Fruit fly (Drosophila melanogaster) whole organism, embryonic: ENCODE measurements around the gene CG44001.

Source experiments
- Aef1 ChIP-seq: fragments of 200-800 bp; sonication (Bioruptor generic); IDR thresholded peaks from 3 replicates; pipeline ENCODE4 v1.3.6; 2022; ENCODE audit warnings: missing biosample characterization, missing genetic modification characterization
- CG10654 ChIP-seq: fragments of 200-800 bp; sonication (Bioruptor generic); optimal IDR thresholded peaks from 2 replicates; lab custom pipeline; 2016; ENCODE audit warnings: missing biosample characterization, missing genetic modification characterization
- CG11456 ChIP-seq: fragments of 200-800 bp; sonication (Bioruptor generic); IDR thresholded peaks from 3 replicates; pipeline ENCODE4 v1.3.6; 2022; ENCODE audit warnings: missing biosample characterization, missing genetic modification characterization
- CG11696 ChIP-seq: fragments of 200-800 bp; sonication (Bioruptor generic); IDR thresholded peaks from 2 replicates; pipeline ENCODE4 v1.3.6; 2022; ENCODE audit warnings: missing biosample characterization, missing genetic modification characterization
- CG13894 ChIP-seq: fragments of 200-800 bp; sonication (Bioruptor generic); optimal IDR thresholded peaks from 3 replicates; lab custom pipeline; 2018; ENCODE audit warnings: missing biosample characterization, mild to moderate bottlenecking, missing genetic modification characterization, moderate library complexity
- CG14050 ChIP-seq: fragments of 200-800 bp; sonication (Bioruptor generic); IDR thresholded peaks from 3 replicates; pipeline ENCODE4 v1.3.6; 2022; ENCODE audit warnings: missing biosample characterization, missing genetic modification characterization
- CG14710 ChIP-seq: fragments of 200-800 bp; sonication (Bioruptor generic); optimal IDR thresholded peaks from 3 replicates; lab custom pipeline; 2019; ENCODE audit warnings: missing biosample characterization, mild to moderate bottlenecking, missing genetic modification characterization, moderate library complexity
- CG14965 ChIP-seq: fragments of 200-800 bp; sonication (Bioruptor generic); optimal IDR thresholded peaks from 2 replicates; lab custom pipeline; 2016; ENCODE audit warnings: missing biosample characterization, missing genetic modification characterization, borderline replicate concordance
- CG17612 ChIP-seq: fragments of 200-800 bp; sonication (Bioruptor generic); IDR thresholded peaks from 2 replicates; pipeline ENCODE4 v1.3.6; 2022; ENCODE audit warnings: missing biosample characterization, missing genetic modification characterization
- CG18599 ChIP-seq: fragments of 200-800 bp; sonication (Bioruptor generic); optimal IDR thresholded peaks from 3 replicates; lab custom pipeline; 2017; ENCODE audit warnings: missing biosample characterization, missing genetic modification characterization, mild to moderate bottlenecking, moderate library complexity, missing genetic modification reagents
- CG2116 ChIP-seq: fragments of 200-800 bp; sonication (Bioruptor generic); optimal IDR thresholded peaks from 3 replicates; lab custom pipeline; 2018; ENCODE audit warnings: missing biosample characterization, mild to moderate bottlenecking, missing genetic modification characterization
- CG31388 ChIP-seq: fragments of 200-800 bp; sonication (Bioruptor generic); optimal IDR thresholded peaks from 2 replicates; lab custom pipeline; 2016; ENCODE audit warnings: missing biosample characterization, missing genetic modification characterization
- CG4328 ChIP-seq: fragments of 200-800 bp; sonication (Bioruptor generic); optimal IDR thresholded peaks from 3 replicates; lab custom pipeline; 2017; ENCODE audit warnings: missing biosample characterization, missing genetic modification reagents, missing genetic modification characterization
- CG6272 ChIP-seq: fragments of 200-800 bp; sonication (Bioruptor generic); IDR thresholded peaks from 2 replicates; pipeline ENCODE4 v1.3.6; 2022; ENCODE audit warnings: missing biosample characterization, missing genetic modification characterization
- CG6689 ChIP-seq: fragments of 200-800 bp; sonication (Bioruptor generic); IDR thresholded peaks from 2 replicates; pipeline ENCODE4 v1.3.6; 2022; ENCODE audit warnings: missing biosample characterization, missing genetic modification characterization
- CG8924 ChIP-seq: fragments of 200-800 bp; optimal IDR thresholded peaks from 3 replicates; lab custom pipeline; 2019; ENCODE audit warnings: missing biosample characterization, mild to moderate bottlenecking, missing genetic modification characterization, moderate library complexity
- CG9609 ChIP-seq: fragments of 200-800 bp; sonication (Bioruptor generic); optimal IDR thresholded peaks from 3 replicates; lab custom pipeline; 2016; ENCODE audit warnings: missing biosample characterization, missing genetic modification characterization
- CG9817 ChIP-seq: fragments of 200-800 bp; sonication (Bioruptor generic); optimal IDR thresholded peaks from 2 replicates; lab custom pipeline; 2018; ENCODE audit warnings: missing biosample characterization, mild to moderate bottlenecking, missing genetic modification characterization, moderate library complexity
- D ChIP-seq, 2 experiments: fragments of 200-800 bp in 1 of 2; fragments of >200 bp in 1 of 2; sonication (Bioruptor generic) in 1 of 2; optimal IDR thresholded peaks; 2 replicates in 1 of 2; 3 replicates in 1 of 2; lab custom pipeline; 2017; ENCODE audit warnings: mild to moderate bottlenecking in 1 of 2, missing biosample characterization in 1 of 2, missing genetic modification characterization in 1 of 2, missing genetic modification reagents in 1 of 2
- D19B ChIP-seq: fragments of 200-800 bp; sonication (Bioruptor generic); optimal IDR thresholded peaks from 2 replicates; lab custom pipeline; 2017; ENCODE audit warnings: missing biosample characterization, mild to moderate bottlenecking, missing genetic modification characterization
- Deaf1 ChIP-seq: fragments of 200-800 bp; optimal IDR thresholded peaks from 3 replicates; lab custom pipeline; 2019; ENCODE audit warnings: missing biosample characterization, mild to moderate bottlenecking, missing genetic modification characterization, moderate library complexity
- HHEX ChIP-seq: fragments of 200-800 bp; sonication (Bioruptor generic); optimal IDR thresholded peaks from 3 replicates; lab custom pipeline; 2017; ENCODE audit warnings: missing biosample characterization, mild to moderate bottlenecking, missing genetic modification characterization, missing genetic modification reagents
- HLH3B ChIP-seq: fragments of 200-800 bp; sonication (Bioruptor generic); IDR thresholded peaks from 2 replicates; pipeline ENCODE4 v1.3.6; 2022; ENCODE audit warnings: missing biosample characterization, missing genetic modification characterization
- HLH54F ChIP-seq: fragments of 200-800 bp; sonication (Bioruptor generic); optimal IDR thresholded peaks from 3 replicates; lab custom pipeline; 2016; ENCODE audit warnings: missing biosample characterization, missing genetic modification characterization
- Hmx ChIP-seq: fragments of 200-800 bp; sonication (Bioruptor generic); optimal IDR thresholded peaks from 2 replicates; lab custom pipeline; 2016; ENCODE audit warnings: missing biosample characterization, missing genetic modification characterization
- Lhr ChIP-seq: fragments of 200-800 bp; sonication (Bioruptor generic); optimal IDR thresholded peaks from 3 replicates; lab custom pipeline; 2017; ENCODE audit warnings: mild to moderate bottlenecking, missing biosample characterization, missing genetic modification reagents, missing genetic modification characterization
- MTF-1 ChIP-seq: fragments of 200-800 bp; sonication (Bioruptor generic); optimal IDR thresholded peaks from 2 replicates; lab custom pipeline; 2018; ENCODE audit warnings: missing biosample characterization, mild to moderate bottlenecking, missing genetic modification characterization, borderline replicate concordance
- Med ChIP-seq: fragments of 200-800 bp; sonication (Bioruptor generic); peaks from one replicate; lab custom pipeline; 2016; ENCODE audit warnings: missing biosample characterization, missing genetic modification characterization, mild to moderate bottlenecking, inconsistent platforms, moderate library complexity
- Myb ChIP-seq: fragments of 200-800 bp; sonication (Bioruptor generic); optimal IDR thresholded peaks from 2 replicates; lab custom pipeline; 2016; ENCODE audit warnings: missing biosample characterization, missing genetic modification characterization
- Oli ChIP-seq: fragments of 200-800 bp; sonication (Bioruptor generic); optimal IDR thresholded peaks from 2 replicates; lab custom pipeline; 2018; ENCODE audit warnings: missing biosample characterization, mild to moderate bottlenecking, missing genetic modification characterization, moderate library complexity
- Scr ChIP-seq: fragments of 200-800 bp; sonication (Bioruptor generic); IDR thresholded peaks from 2 replicates; pipeline ENCODE4 v1.3.6; 2022; ENCODE audit warnings: missing biosample characterization, missing genetic modification characterization; ENCODE audit not compliant: partially characterized antibody
- Sox100B ChIP-seq: fragments of 200-800 bp; sonication (Bioruptor generic); optimal IDR thresholded peaks from 3 replicates; lab custom pipeline; 2018; ENCODE audit warnings: missing biosample characterization, mild to moderate bottlenecking, missing genetic modification characterization
- Xbp1 ChIP-seq: fragments of 200-800 bp; sonication (Bioruptor generic); optimal IDR thresholded peaks from 3 replicates; lab custom pipeline; 2016; ENCODE audit warnings: missing biosample characterization, mild to moderate bottlenecking, missing genetic modification characterization
- bbx ChIP-seq: fragments of 200-800 bp; sonication (Bioruptor generic); IDR thresholded peaks from 2 replicates; pipeline ENCODE4 v1.3.6; 2022; ENCODE audit warnings: missing biosample characterization, missing genetic modification characterization; ENCODE audit not compliant: partially characterized antibody
- eve ChIP-seq, 2 experiments: fragments of >200 bp; optimal IDR thresholded peaks; 2 replicates each; lab custom pipeline; 2017; ENCODE audit warnings: missing biosample characterization in 2 of 2, missing genetic modification characterization in 2 of 2
- gsb ChIP-seq: fragments of 200-800 bp; sonication (Bioruptor generic); IDR thresholded peaks from 2 replicates; pipeline ENCODE4 v1.3.6; 2022; ENCODE audit warnings: missing biosample characterization, missing genetic modification characterization
- her ChIP-seq: fragments of 200-800 bp; sonication (Bioruptor generic); optimal IDR thresholded peaks from 2 replicates; lab custom pipeline; 2016; ENCODE audit warnings: missing biosample characterization, missing genetic modification characterization
- jigr1 ChIP-seq: fragments of 200-800 bp; sonication (Bioruptor generic); IDR thresholded peaks from 3 replicates; pipeline ENCODE4 v1.3.6; 2022; ENCODE audit warnings: missing biosample characterization, missing genetic modification characterization
- klu ChIP-seq: fragments of 200-800 bp; sonication (Bioruptor generic); IDR thresholded peaks from 2 replicates; pipeline ENCODE4 v1.3.6; 2022; ENCODE audit warnings: missing biosample characterization, missing genetic modification characterization
- knrl ChIP-seq: fragments of 200-800 bp; sonication (Bioruptor generic); IDR thresholded peaks from 3 replicates; pipeline ENCODE4 v1.3.6; 2022; ENCODE audit warnings: missing biosample characterization, missing genetic modification characterization; ENCODE audit not compliant: partially characterized antibody
- lab ChIP-seq: fragments of 200-800 bp; sonication (Bioruptor generic); optimal IDR thresholded peaks from 3 replicates; lab custom pipeline; 2017; ENCODE audit warnings: missing biosample characterization, missing genetic modification characterization, mild to moderate bottlenecking, moderate library complexity, missing genetic modification reagents
- onecut ChIP-seq: fragments of 200-800 bp; sonication (Bioruptor generic); IDR thresholded peaks from 2 replicates; pipeline ENCODE4 v1.3.6; 2022; ENCODE audit warnings: missing biosample characterization, missing genetic modification characterization
- pb ChIP-seq: fragments of 200-800 bp; sonication (Bioruptor generic); optimal IDR thresholded peaks from 3 replicates; lab custom pipeline; 2016; ENCODE audit warnings: missing biosample characterization, missing genetic modification characterization
- pzg ChIP-seq: fragments of 200-800 bp; sonication (Bioruptor generic); optimal IDR thresholded peaks from 3 replicates; lab custom pipeline; 2018; ENCODE audit warnings: missing biosample characterization, mild to moderate bottlenecking, missing genetic modification characterization, moderate library complexity
- sc ChIP-seq, 3 experiments: fragments of >200 bp in 2 of 3; fragments of 200-800 bp in 1 of 3; sonication (Bioruptor generic) in 1 of 3; optimal IDR thresholded peaks; 2 replicates in 2 of 3; 3 replicates in 1 of 3; lab custom pipeline; 2017; ENCODE audit warnings: mild to moderate bottlenecking in 1 of 3, missing biosample characterization in 1 of 3, missing genetic modification characterization in 1 of 3, missing genetic modification reagents in 1 of 3
- stc ChIP-seq: fragments of 200-800 bp; sonication (Bioruptor generic); IDR thresholded peaks from 2 replicates; pipeline ENCODE4 v1.3.6; 2022; ENCODE audit warnings: missing biosample characterization, missing genetic modification characterization
- sug ChIP-seq: fragments of 200-800 bp; optimal IDR thresholded peaks from 2 replicates; lab custom pipeline; 2019; ENCODE audit warnings: missing biosample characterization, mild to moderate bottlenecking, missing genetic modification characterization, moderate library complexity
- tap ChIP-seq: fragments of 200-800 bp; optimal IDR thresholded peaks from 3 replicates; lab custom pipeline; 2019; ENCODE audit warnings: missing biosample characterization, mild to moderate bottlenecking, missing genetic modification characterization, moderate library complexity

CG44001 gene

dm6 chr2L:5000287-5000871, 42.7 kb upstream of the CG44001 start (continued):
- TF ChIP-seq HLH3B (GFP tag; lab: Robert Waterston, UW) (peak; percentile 84), pzg (GFP tag; lab: Kevin White, UChicago) (no peak), Scr (GFP tag; lab: Robert Waterston, UW) (no peak), Oli (peak; percentile 86), Lhr (GFP tag; lab: Kevin White, UChicago) (peak; percentile 40), jigr1 (no peak), CG13894 (peak; percentile 67), Hmx (GFP tag; lab: Kevin White, UChicago) (peak; percentile 69), CG2116 (GFP tag; lab: Kevin White, UChicago) (peak; percentile 59), CG10654 (peak; percentile 63), Sox100B (GFP tag; lab: Kevin White, UChicago) (peak; percentile 85), sc (optimal IDR thresholded peaks at IDR 0.05; lab: Kevin White, UChicago) (no peak), sc (GFP tag; optimal IDR thresholded peaks at IDR 0.05; lab: Kevin White, UChicago) (peak; percentile 67), CG9817 (tag; lab: Kevin White, UChicago) (peak; percentile 72), CG4328 (GFP tag; lab: Kevin White, UChicago) (peak; percentile 67), CG11696 (GFP tag; lab: Robert Waterston, UW) (peak; percentile 99), D19B (GFP tag; lab: Kevin White, UChicago) (peak; percentile 55), sug (tag; lab: Kevin White, UChicago) (peak; percentile 80), tap (tag; lab: Kevin White, UChicago) (peak; percentile 75), CG14050 (GFP tag; lab: Robert Waterston, UW) (peak; percentile 56), CG9609 (GFP tag; lab: Kevin White, UChicago) (peak; percentile 84), CG18599 (GFP tag; lab: Kevin White, UChicago) (peak; percentile 85), HHEX (peak; percentile 85), knrl (GFP tag; lab: Robert Waterston, UW) (no peak), lab (GFP tag; lab: Kevin White, UChicago) (peak; percentile 85), CG8924 (tag; lab: Kevin White, UChicago) (peak; percentile 93), gsb (GFP tag; lab: Robert Waterston, UW) (peak; percentile 52; the same call in 1 of the 2 replicates), CG14710 (tag; lab: Kevin White, UChicago) (peak; percentile 87), CG14965 (GFP tag; lab: Kevin White, UChicago) (no peak), stc (GFP tag; lab: Robert Waterston, UW) (peak; percentile 73), CG6689 (GFP tag; lab: Robert Waterston, UW) (peak; percentile 78), Xbp1 (GFP tag; lab: Kevin White, UChicago) (peak; percentile 79), bbx (GFP tag; lab: Robert Waterston, UW) (no peak; the same call in 1 of the 2 replicates), CG6272 (GFP tag; lab: Robert Waterston, UW) (0 out of 2 replicates have a peak, but pooled peaks have one; percentile 25), onecut (GFP tag; lab: Robert Waterston, UW) (peak; percentile 79), D (optimal IDR thresholded peaks at IDR 0.05; lab: Kevin White, UChicago) (no peak), D (GFP tag; optimal IDR thresholded peaks at IDR 0.05; lab: Kevin White, UChicago) (peak; percentile 78), Aef1 (peak; percentile 59), HLH54F (GFP tag; lab: Kevin White, UChicago) (peak; percentile 56), Myb (GFP tag; lab: Kevin White, UChicago) (peak; percentile 54), pb (peak; percentile 57), Deaf1 (tag; lab: Kevin White, UChicago) (peak; percentile 85), klu (peak; percentile 70; the same call in 1 of the 2 replicates), Med (GFP tag; lab: Kevin White, UChicago) (peak; percentile 95), her (GFP tag; lab: Kevin White, UChicago) (peak; percentile 46), CG31388 (GFP tag; lab: Kevin White, UChicago) (no peak), CG17612 (GFP tag; lab: Robert Waterston, UW) (peak; percentile 40; the same call in 1 of the 2 replicates), eve (GFP tag; optimal IDR thresholded peaks at IDR 0.05; lab: Kevin White, UChicago) (peak in 1 of 2 experiments; percentile 85), MTF-1 (GFP tag; lab: Kevin White, UChicago) (peak; percentile 28), CG11456 (GFP tag; lab: Robert Waterston, UW) (0 out of 3 replicates have a peak, but pooled peaks have one; percentile 64)
